Comparison of ENCODE assay signal across 3 fruit fly cellular contexts in the genomic region with DNA sequence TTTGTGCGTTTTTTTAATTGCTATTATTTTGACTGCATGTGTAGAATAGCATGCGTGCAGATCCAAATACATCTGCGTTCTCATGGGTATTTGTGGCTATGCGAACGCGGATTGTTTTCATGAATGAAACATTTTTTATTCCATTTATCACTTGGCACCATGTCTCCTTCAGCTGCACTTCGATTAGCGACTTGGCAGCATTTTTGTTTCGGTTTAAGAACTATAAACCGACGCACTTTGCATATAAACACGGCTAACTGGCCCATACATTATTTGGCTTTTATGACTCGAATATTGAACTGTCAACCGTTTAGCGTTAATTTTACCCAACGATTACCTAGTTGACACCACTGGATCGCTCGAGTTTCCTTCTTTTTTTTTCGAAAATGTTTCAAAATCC.
TF ChIP-seq lines count a peak whose summit lies in the region.

No protein-coding gene starts in this region.

- no peak for TF ChIP-seq CTCF in whole organism, embryonic (GFP tag; optimal IDR thresholded peaks at IDR 0.05; lab: Kevin White, UChicago)

TF ChIP-seq in whole organism, embryonic, 481 proteins besides CTCF, POLR2A, EP300 and RAD21:
- TF ChIP-seq gcm (GFP tag; optimal IDR thresholded peaks at IDR 0.05; lab: Kevin White, UChicago): no peak
- TF ChIP-seq sna (GFP tag; IDR thresholded peaks at IDR 0.05; lab: Robert Waterston, UW; ENCODE audit: partially characterized antibody): no peak
- no peak for TF ChIP-seq CG14014 (GFP tag; IDR thresholded peaks at IDR 0.05; lab: Robert Waterston, UW)
- peak; percentile 10 for TF ChIP-seq stwl (tag; optimal IDR thresholded peaks at IDR 0.05; lab: Kevin White, UChicago)
- no peak for TF ChIP-seq scrt (GFP tag; optimal IDR thresholded peaks at IDR 0.05; lab: Kevin White, UChicago)
- TF ChIP-seq HHEX (GFP tag; optimal IDR thresholded peaks at IDR 0.05; lab: Kevin White, UChicago): no peak
- TF ChIP-seq eyg (GFP tag; optimal IDR thresholded peaks at IDR 0.05; lab: Kevin White, UChicago): no peak
- no peak for TF ChIP-seq Nf-YB (GFP tag; optimal IDR thresholded peaks at IDR 0.05; lab: Kevin White, UChicago)
- no peak for TF ChIP-seq CG34422 (GFP tag; IDR thresholded peaks at IDR 0.05; lab: Robert Waterston, UW)

TF ChIP-seq in whole organism, prepupa, 60 proteins besides CTCF, POLR2A, EP300 and RAD21:
- TF ChIP-seq eg (GFP tag; IDR thresholded peaks at IDR 0.05; lab: Robert Waterston, UW) (0 out of 3 replicates have a peak, but pooled peaks have one; percentile 23), lz (GFP tag; optimal IDR thresholded peaks at IDR 0.05; lab: Kevin White, UChicago) (no peak), fkh (GFP tag; optimal IDR thresholded peaks at IDR 0.05; lab: Kevin White, UChicago) (no peak), CG6792 (GFP tag; optimal IDR thresholded peaks at IDR 0.05; lab: Kevin White, UChicago) (no peak), Eip78C (GFP tag; lab: Kevin White, UChicago) (peak; percentile 24), Lpt (GFP tag; optimal IDR thresholded peaks at IDR 0.05; lab: Kevin White, UChicago) (no peak), CG6808 (GFP tag; optimal IDR thresholded peaks at IDR 0.05; lab: Kevin White, UChicago) (peak; percentile 91), CG11294 (GFP tag; IDR thresholded peaks at IDR 0.05; lab: Robert Waterston, UW) (no peak), acj6 (GFP tag; optimal IDR thresholded peaks at IDR 0.05; lab: Kevin White, UChicago) (no peak)

TF ChIP-seq in whole organism, pupa, 21 proteins besides CTCF, POLR2A, EP300 and RAD21:
- TF ChIP-seq EcR (GFP tag; optimal IDR thresholded peaks at IDR 0.05; lab: Kevin White, UChicago): no peak
- TF ChIP-seq CG4496 (GFP tag; IDR thresholded peaks at IDR 0.05; lab: Robert Waterston, UW): 0 out of 3 replicates have a peak, but pooled peaks have one; percentile 38
- TF ChIP-seq gl (tag; optimal IDR thresholded peaks at IDR 0.05; lab: Kevin White, UChicago): no peak
- no peak for TF ChIP-seq CG9948 (tag; optimal IDR thresholded peaks at IDR 0.05; lab: Kevin White, UChicago)
- TF ChIP-seq Ets98B (GFP tag; IDR thresholded peaks at IDR 0.05; lab: Robert Waterston, UW): no peak
- TF ChIP-seq CG32121 (GFP tag; IDR thresholded peaks at IDR 0.05; lab: Robert Waterston, UW): peak; percentile 16; the same call in 1 of the 2 replicates
- no peak for TF ChIP-seq Pif1B (GFP tag; optimal IDR thresholded peaks at IDR 0.05; lab: Kevin White, UChicago)
- TF ChIP-seq CG34367 (tag; optimal IDR thresholded peaks at IDR 0.05; lab: Kevin White, UChicago): no peak
- no peak for TF ChIP-seq CG13204 (GFP tag; optimal IDR thresholded peaks at IDR 0.05; lab: Kevin White, UChicago)
TF ChIP-seq in whole organism, pupa: peak in this region for 2.
